Worm (Caenorhabditis elegans): ENCODE measurements around the gene sup-9.

The sup-9 gene

ce11 chrII:2702757-2703156, 15.9 kb upstream of the sup-9 start, which contains the start of gene sri-60:
Gene sri-60 (minus strand): TSS chrII:2702857.
- no peak for TF ChIP-seq nhr-76 (tag; optimal IDR thresholded peaks at IDR 0.05)
- TF ChIP-seq saeg-2 (GFP tag; IDR thresholded peaks at IDR 0.05): no peak

ce11 chrII:2700229-2700628, 13.4 kb upstream of the sup-9 start, which contains the start of gene sri-61:
Gene sri-61 (minus strand): TSS chrII:2700329.
- TF ChIP-seq dmd-6 (GFP tag; IDR thresholded peaks at IDR 0.05): no peak
- TF ChIP-seq nhr-41 (GFP tag; IDR thresholded peaks at IDR 0.05): no peak
- no peak for TF ChIP-seq hlh-30 (tag; optimal IDR thresholded peaks at IDR 0.05; ENCODE audit: insufficient read depth)
- peak in 1 of 2 experiments; percentile 25 for TF ChIP-seq unc-62 (GFP tag; optimal IDR thresholded peaks at IDR 0.05 in 1 of 2)
- no peak for TF ChIP-seq unc-62 (tag; optimal IDR thresholded peaks at IDR 0.05)
- no peak for TF ChIP-seq dmd-8 (GFP tag; IDR thresholded peaks at IDR 0.05)

ce11 chrII:2698378-2698777, 11.6 kb upstream of the sup-9 start, which contains the start of gene sri-62:
Gene sri-62 (minus strand): TSS chrII:2698478.
- TF ChIP-seq tag-97 (GFP tag; IDR thresholded peaks at IDR 0.05) (no peak), Y5F2A.4 (GFP tag; optimal IDR thresholded peaks at IDR 0.05) (no peak), gei-8 (GFP tag; optimal IDR thresholded peaks at IDR 0.05) (no peak), aha-1 (tag) (no peak), spr-3 (GFP tag; optimal IDR thresholded peaks at IDR 0.05) (no peak), nhr-237 (tag; optimal IDR thresholded peaks at IDR 0.05) (no peak), hif-1 (tag; optimal IDR thresholded peaks at IDR 0.05) (no peak), T26A8.4 (GFP tag; IDR thresholded peaks at IDR 0.05) (no peak), daf-12 (tag; optimal IDR thresholded peaks at IDR 0.05) (no peak)

DNA sequence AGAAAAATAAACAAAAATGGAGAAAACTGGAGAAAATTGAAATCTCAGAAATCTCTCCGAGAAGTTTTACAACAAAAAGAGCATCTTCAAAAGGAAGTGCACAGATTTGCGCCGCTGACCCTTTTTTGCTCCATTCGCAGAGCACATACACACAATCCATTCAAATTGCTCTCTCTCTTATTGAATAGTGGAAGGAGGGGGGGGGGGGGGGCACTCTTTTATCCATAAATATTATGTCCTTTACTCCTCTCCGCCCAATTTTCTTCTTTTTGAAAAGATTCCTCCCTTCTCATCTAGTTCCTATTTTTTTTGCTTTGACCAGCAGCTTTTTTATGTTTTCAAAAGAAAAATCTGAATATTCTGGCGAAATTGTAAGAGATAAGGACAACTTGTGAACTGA, 8.3 kb upstream of the sup-9 start:
- TF ChIP-seq fkh-10 (GFP tag; optimal IDR thresholded peaks at IDR 0.05): peak; percentile 40
- no peak for TF ChIP-seq daf-16 (GFP tag; optimal IDR thresholded peaks at IDR 0.05)
- no peak for TF ChIP-seq daf-16 (tag; optimal IDR thresholded peaks at IDR 0.05)
- TF ChIP-seq hmg-1.1 (GFP tag; IDR thresholded peaks at IDR 0.05): no peak
- no peak for TF ChIP-seq F49E8.2 (tag; optimal IDR thresholded peaks at IDR 0.05; ENCODE audit: borderline replicate concordance)
- TF ChIP-seq pha-4 (GFP tag; IDR thresholded peaks at IDR 0.05): no peak
- TF ChIP-seq pha-4 (tag; optimal IDR thresholded peaks at IDR 0.05): no peak
- TF ChIP-seq lin-13 (GFP tag; optimal IDR thresholded peaks at IDR 0.05): no peak

DNA sequence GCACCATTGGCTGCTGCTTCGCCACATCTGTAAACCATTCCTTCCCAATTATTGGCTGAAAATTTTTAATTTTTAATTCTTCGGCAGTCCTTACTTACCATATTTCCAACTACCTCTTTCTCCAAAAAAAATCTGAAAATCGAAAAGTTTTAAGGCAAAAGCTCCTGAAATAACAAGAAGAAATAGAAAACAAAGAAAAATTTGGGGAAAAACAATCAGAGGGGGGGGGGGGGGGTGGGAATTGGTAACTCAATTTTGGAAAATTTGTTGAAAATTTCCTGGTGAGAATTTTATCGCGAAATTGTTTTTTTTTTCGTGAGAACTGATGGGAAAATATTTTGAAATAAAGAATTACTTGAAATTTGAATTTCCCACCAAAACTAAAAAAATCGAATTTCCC, 5.6 kb upstream of the sup-9 start, which contains the start of gene set-11:
set-11 (minus strand) TSS at position 101 of the 400 bp plus-strand sequence.
- TF ChIP-seq zfp-2 (tag; optimal IDR thresholded peaks at IDR 0.05) (no peak), lin-29 (GFP tag; IDR thresholded peaks at IDR 0.05) (no peak), nhr-6 (tag; optimal IDR thresholded peaks at IDR 0.05) (no peak), pha-4 (GFP tag; IDR thresholded peaks at IDR 0.05) (no peak), pha-4 (tag; optimal IDR thresholded peaks at IDR 0.05) (no peak), nhr-237 (tag; optimal IDR thresholded peaks at IDR 0.05) (no peak), F10B5.3 (tag; optimal IDR thresholded peaks at IDR 0.05) (no peak), hif-1 (tag; optimal IDR thresholded peaks at IDR 0.05) (no peak), sdz-12 (GFP tag; optimal IDR thresholded peaks at IDR 0.05) (no peak), attf-4 (tag; optimal IDR thresholded peaks at IDR 0.05) (no peak), skn-1 (tag; optimal IDR thresholded peaks at IDR 0.05) (no peak), arid-1 (GFP tag; conservative IDR thresholded peaks at IDR 0.05) (no peak), aha-1 (tag) (no peak)

- peak in 1 of 2 experiments; percentile 66 for TF ChIP-seq unc-62 (GFP tag; optimal IDR thresholded peaks at IDR 0.05 in 1 of 2)
- no peak for TF ChIP-seq unc-62 (tag; optimal IDR thresholded peaks at IDR 0.05)
- TF ChIP-seq R02D3.7 (tag; optimal IDR thresholded peaks at IDR 0.05): no peak
Observed at ce11 chrII:2690080-2690479, 3.3 kb upstream of the sup-9 start, which contains the start of gene nspf-3. Gene nspf-3 (minus strand): TSS chrII:2690180.

Data from whole organism, L4 larva.